Fruit fly (Drosophila melanogaster) S2 (cell line): ENCODE measurements around the gene Pex5.

Experiments
- CG8478 ChIP-seq: fragments of >200 bp; optimal IDR thresholded peaks from 2 replicates; lab custom pipeline; 2018
- CTCF ChIP-seq, 2 experiments: fragments of >200 bp; optimal IDR thresholded peaks; 2 replicates each; lab custom pipeline; 2018

- TF ChIP-seq CG8478 (no peak), CTCF (optimal IDR thresholded peaks at IDR 0.05; lab: Kevin White, UChicago) (no peak)
Measured at dm6 chrX:1899445-1900085, 30.7 kb upstream of the Pex5 start.
